Fruit fly (Drosophila melanogaster) whole organism, embryonic: ENCODE data around the gene CG13088.
A peak's percentile ranks its signal among the peaks of the same experiment; 100 is the strongest.

Source experiments
- CG10654 ChIP-seq: fragments of 200-800 bp; sonication (Bioruptor generic); optimal IDR thresholded peaks from 2 replicates; lab custom pipeline; 2016; ENCODE audit warnings: missing biosample characterization, missing genetic modification characterization
- CG14014 ChIP-seq: fragments of 200-800 bp; sonication (Bioruptor generic); IDR thresholded peaks from 2 replicates; pipeline ENCODE4 v1.3.6; 2022; ENCODE audit warnings: missing biosample characterization, missing genetic modification characterization
- CG14050 ChIP-seq: fragments of 200-800 bp; sonication (Bioruptor generic); IDR thresholded peaks from 3 replicates; pipeline ENCODE4 v1.3.6; 2022; ENCODE audit warnings: missing biosample characterization, missing genetic modification characterization
- CG14710 ChIP-seq: fragments of 200-800 bp; sonication (Bioruptor generic); optimal IDR thresholded peaks from 3 replicates; lab custom pipeline; 2019; ENCODE audit warnings: missing biosample characterization, mild to moderate bottlenecking, missing genetic modification characterization, moderate library complexity
- CG1529 ChIP-seq: fragments of 200-800 bp; sonication (Bioruptor generic); optimal IDR thresholded peaks from 3 replicates; lab custom pipeline; 2018; ENCODE audit warnings: missing biosample characterization, missing genetic modification characterization
- CG15696 ChIP-seq: fragments of 200-800 bp; sonication (Bioruptor generic); optimal IDR thresholded peaks from 2 replicates; lab custom pipeline; 2019; ENCODE audit warnings: missing biosample characterization, mild to moderate bottlenecking, missing genetic modification characterization, moderate library complexity
- CG1647 ChIP-seq: fragments of 200-800 bp; sonication (Bioruptor generic); optimal IDR thresholded peaks from 3 replicates; lab custom pipeline; 2016; ENCODE audit warnings: missing biosample characterization, missing genetic modification characterization
- CG17802 ChIP-seq: fragments of 200-800 bp; sonication (Bioruptor generic); optimal IDR thresholded peaks from 2 replicates; lab custom pipeline; 2018; ENCODE audit warnings: missing biosample characterization, mild to moderate bottlenecking, missing genetic modification characterization, moderate library complexity
- CG17912 ChIP-seq: fragments of 200-800 bp; sonication (Bioruptor generic); optimal IDR thresholded peaks from 2 replicates; lab custom pipeline; 2018; ENCODE audit warnings: missing biosample characterization, mild to moderate bottlenecking, missing genetic modification characterization
- CG18599 ChIP-seq: fragments of 200-800 bp; sonication (Bioruptor generic); optimal IDR thresholded peaks from 3 replicates; lab custom pipeline; 2017; ENCODE audit warnings: missing biosample characterization, missing genetic modification characterization, mild to moderate bottlenecking, moderate library complexity, missing genetic modification reagents
- CG2129 ChIP-seq: fragments of 200-800 bp; sonication (Bioruptor generic); IDR thresholded peaks from 2 replicates; pipeline ENCODE4 v1.3.6; 2022; ENCODE audit warnings: missing biosample characterization, missing genetic modification characterization; ENCODE audit not compliant: partially characterized antibody
- CG30431 ChIP-seq: fragments of 200-800 bp; sonication (Bioruptor generic); optimal IDR thresholded peaks from 2 replicates; lab custom pipeline; 2017; ENCODE audit warnings: missing biosample characterization, missing genetic modification characterization
- CG3065 ChIP-seq: fragments of 200-800 bp; sonication (Bioruptor generic); optimal IDR thresholded peaks from 2 replicates; lab custom pipeline; 2016; ENCODE audit warnings: missing biosample characterization, missing genetic modification characterization
- CG33557 ChIP-seq: fragments of 200-800 bp; sonication (Bioruptor generic); optimal IDR thresholded peaks from 2 replicates; lab custom pipeline; 2019; ENCODE audit warnings: missing biosample characterization, mild to moderate bottlenecking, missing genetic modification characterization, moderate library complexity
- CG5180 ChIP-seq: fragments of 200-800 bp; sonication (Bioruptor generic); optimal IDR thresholded peaks from 3 replicates; lab custom pipeline; 2017; ENCODE audit warnings: missing biosample characterization, missing genetic modification characterization, mild to moderate bottlenecking, moderate library complexity, missing genetic modification reagents
- CG6254 ChIP-seq: fragments of 200-800 bp; sonication (Bioruptor generic); optimal IDR thresholded peaks from 3 replicates; lab custom pipeline; 2017; ENCODE audit warnings: mild to moderate bottlenecking, missing biosample characterization, missing genetic modification reagents, missing genetic modification characterization
- CG7357 ChIP-seq: fragments of 200-800 bp; sonication (Bioruptor generic); IDR thresholded peaks from 3 replicates; pipeline ENCODE4 v1.3.6; 2022; ENCODE audit warnings: missing biosample characterization, missing genetic modification characterization
- CG7839 ChIP-seq: fragments of 200-800 bp; sonication (Bioruptor generic); optimal IDR thresholded peaks from 3 replicates; lab custom pipeline; 2018; ENCODE audit warnings: missing biosample characterization, mild to moderate bottlenecking, missing genetic modification characterization, moderate library complexity
- CG9609 ChIP-seq: fragments of 200-800 bp; sonication (Bioruptor generic); optimal IDR thresholded peaks from 3 replicates; lab custom pipeline; 2016; ENCODE audit warnings: missing biosample characterization, missing genetic modification characterization
- CG9797 ChIP-seq: fragments of 200-800 bp; sonication (Bioruptor generic); optimal IDR thresholded peaks from 3 replicates; lab custom pipeline; 2018; ENCODE audit warnings: missing biosample characterization, mild to moderate bottlenecking, missing genetic modification characterization
- CHES-1-like ChIP-seq: fragments of 200-800 bp; sonication (Bioruptor generic); optimal IDR thresholded peaks from 2 replicates; lab custom pipeline; 2016; ENCODE audit warnings: missing biosample characterization, missing genetic modification characterization
- CTCF ChIP-seq: fragments of 200-800 bp; sonication (Bioruptor generic); optimal IDR thresholded peaks from 2 replicates; lab custom pipeline; 2017; ENCODE audit warnings: missing biosample characterization, mild to moderate bottlenecking, missing genetic modification characterization, moderate library complexity
- Gsc ChIP-seq: fragments of 200-800 bp; sonication (Bioruptor generic); IDR thresholded peaks from 2 replicates; pipeline ENCODE4 v1.3.6; 2022; ENCODE audit warnings: missing biosample characterization, missing genetic modification characterization
- Neu2 ChIP-seq: fragments of 200-800 bp; sonication (Bioruptor generic); optimal IDR thresholded peaks from 3 replicates; lab custom pipeline; 2016; ENCODE audit warnings: missing biosample characterization, missing genetic modification characterization, borderline replicate concordance
- Poxn ChIP-seq: fragments of 200-800 bp; sonication (Bioruptor generic); IDR thresholded peaks from 2 replicates; pipeline ENCODE4 v1.3.6; 2022; ENCODE audit warnings: missing biosample characterization, missing genetic modification characterization
- Rx ChIP-seq: fragments of 200-800 bp; sonication (Bioruptor generic); IDR thresholded peaks from 2 replicates; pipeline ENCODE4 v1.3.6; 2022; ENCODE audit warnings: missing biosample characterization, missing genetic modification characterization
- Sry-β ChIP-seq: fragments of 200-800 bp; sonication (Bioruptor generic); optimal IDR thresholded peaks from 2 replicates; lab custom pipeline; 2018; ENCODE audit warnings: missing biosample characterization, mild to moderate bottlenecking, missing genetic modification characterization, moderate library complexity
- Taf1 ChIP-seq: fragments of 200-800 bp; sonication (Bioruptor generic); IDR thresholded peaks from 2 replicates; pipeline ENCODE4 v1.3.6; 2022; ENCODE audit warnings: missing biosample characterization, missing genetic modification characterization
- bbx ChIP-seq: fragments of 200-800 bp; sonication (Bioruptor generic); IDR thresholded peaks from 2 replicates; pipeline ENCODE4 v1.3.6; 2022; ENCODE audit warnings: missing biosample characterization, missing genetic modification characterization; ENCODE audit not compliant: partially characterized antibody
- caup ChIP-seq: fragments of 200-800 bp; sonication (Bioruptor generic); optimal IDR thresholded peaks from 3 replicates; lab custom pipeline; 2017; ENCODE audit warnings: missing biosample characterization, mild to moderate bottlenecking, missing genetic modification characterization, moderate library complexity; ENCODE audit not compliant: severe bottlenecking
- chif ChIP-seq, 2 experiments: fragments of 200-800 bp; sonication (Bioruptor generic); optimal IDR thresholded peaks; 3 replicates each; lab custom pipeline; 2016; ENCODE audit warnings: missing biosample characterization in 2 of 2, missing genetic modification characterization in 2 of 2
- corto ChIP-seq: fragments of 200-800 bp; sonication (Bioruptor generic); optimal IDR thresholded peaks from 2 replicates; lab custom pipeline; 2016; ENCODE audit warnings: missing biosample characterization, mild to moderate bottlenecking, missing genetic modification characterization, moderate library complexity
- crol ChIP-seq: fragments of 200-800 bp; sonication (Bioruptor generic); IDR thresholded peaks from 2 replicates; pipeline ENCODE4 v1.3.6; 2022; ENCODE audit warnings: missing biosample characterization, missing genetic modification characterization
- dati ChIP-seq: fragments of 200-800 bp; sonication (Bioruptor generic); IDR thresholded peaks from 2 replicates; pipeline ENCODE4 v1.3.6; 2022; ENCODE audit warnings: missing biosample characterization, missing genetic modification characterization
- dimm ChIP-seq: fragments of 200-800 bp; sonication (Bioruptor generic); IDR thresholded peaks from 2 replicates; pipeline ENCODE4 v1.3.6; 2022; ENCODE audit warnings: missing biosample characterization, missing genetic modification characterization
- disco-r ChIP-seq: fragments of 200-800 bp; sonication (Bioruptor generic); optimal IDR thresholded peaks from 2 replicates; lab custom pipeline; 2016; ENCODE audit warnings: missing biosample characterization, missing genetic modification characterization
- dm ChIP-seq: fragments of 200-800 bp; sonication (Bioruptor generic); optimal IDR thresholded peaks from 3 replicates; lab custom pipeline; 2016; ENCODE audit warnings: missing biosample characterization, missing genetic modification characterization
- ems ChIP-seq: fragments of 200-800 bp; sonication (Bioruptor generic); optimal IDR thresholded peaks from 3 replicates; lab custom pipeline; 2016; ENCODE audit warnings: missing biosample characterization, missing genetic modification characterization
- en ChIP-seq: fragments of 200-800 bp; sonication (Bioruptor generic); optimal IDR thresholded peaks from 2 replicates; lab custom pipeline; 2016; ENCODE audit warnings: missing biosample characterization, missing genetic modification characterization
- fd96Cb ChIP-seq: fragments of 200-800 bp; sonication (Bioruptor generic); optimal IDR thresholded peaks from 2 replicates; lab custom pipeline; 2018; ENCODE audit warnings: missing biosample characterization, mild to moderate bottlenecking, missing genetic modification characterization, moderate library complexity
- fu2 ChIP-seq: fragments of 200-800 bp; sonication (Bioruptor generic); optimal IDR thresholded peaks from 2 replicates; lab custom pipeline; 2016; ENCODE audit warnings: missing biosample characterization, missing genetic modification characterization
- h ChIP-seq: fragments of >200 bp; optimal IDR thresholded peaks from 2 replicates; lab custom pipeline; 2017
- hb ChIP-seq: fragments of 200-800 bp; sonication (Bioruptor generic); IDR thresholded peaks from 3 replicates; pipeline ENCODE4 v1.3.6; 2022; ENCODE audit warnings: missing biosample characterization, missing genetic modification characterization; ENCODE audit not compliant: partially characterized antibody
- inv ChIP-seq: fragments of 200-800 bp; sonication (Bioruptor generic); IDR thresholded peaks from 2 replicates; pipeline ENCODE4 v1.3.6; 2022; ENCODE audit warnings: missing biosample characterization, missing genetic modification characterization; ENCODE audit not compliant: partially characterized antibody
- luna ChIP-seq: fragments of 200-800 bp; sonication (Bioruptor generic); optimal IDR thresholded peaks from 2 replicates; lab custom pipeline; 2016; ENCODE audit warnings: missing biosample characterization, missing genetic modification characterization
- mam ChIP-seq: fragments of 200-800 bp; sonication (Bioruptor generic); optimal IDR thresholded peaks from 3 replicates; lab custom pipeline; 2016; ENCODE audit warnings: missing biosample characterization, missing genetic modification characterization
- sens-2 ChIP-seq: fragments of 200-800 bp; sonication (Bioruptor generic); IDR thresholded peaks from 2 replicates; pipeline ENCODE4 v1.3.6; 2022; ENCODE audit warnings: missing biosample characterization, missing genetic modification characterization
- tin ChIP-seq: fragments of 200-800 bp; sonication (Bioruptor generic); optimal IDR thresholded peaks from 3 replicates; lab custom pipeline; 2016; ENCODE audit warnings: missing biosample characterization, missing genetic modification characterization
- tx ChIP-seq: fragments of 200-800 bp; sonication (Bioruptor generic); optimal IDR thresholded peaks from 2 replicates; lab custom pipeline; 2016; ENCODE audit warnings: missing biosample characterization, missing genetic modification characterization
- usp ChIP-seq: fragments of >200 bp; optimal IDR thresholded peaks from 2 replicates; lab custom pipeline; 2017; ENCODE audit warnings: missing biosample characterization, missing genetic modification characterization
- wek ChIP-seq: fragments of 200-800 bp; sonication (Bioruptor generic); optimal IDR thresholded peaks from 3 replicates; lab custom pipeline; 2018; ENCODE audit warnings: missing biosample characterization, mild to moderate bottlenecking, missing genetic modification characterization, moderate library complexity
- zf30C ChIP-seq: fragments of 200-800 bp; sonication (Bioruptor generic); optimal IDR thresholded peaks from 3 replicates; lab custom pipeline; 2018; ENCODE audit warnings: missing biosample characterization, mild to moderate bottlenecking, missing genetic modification characterization

The CG13088 gene

DNA sequence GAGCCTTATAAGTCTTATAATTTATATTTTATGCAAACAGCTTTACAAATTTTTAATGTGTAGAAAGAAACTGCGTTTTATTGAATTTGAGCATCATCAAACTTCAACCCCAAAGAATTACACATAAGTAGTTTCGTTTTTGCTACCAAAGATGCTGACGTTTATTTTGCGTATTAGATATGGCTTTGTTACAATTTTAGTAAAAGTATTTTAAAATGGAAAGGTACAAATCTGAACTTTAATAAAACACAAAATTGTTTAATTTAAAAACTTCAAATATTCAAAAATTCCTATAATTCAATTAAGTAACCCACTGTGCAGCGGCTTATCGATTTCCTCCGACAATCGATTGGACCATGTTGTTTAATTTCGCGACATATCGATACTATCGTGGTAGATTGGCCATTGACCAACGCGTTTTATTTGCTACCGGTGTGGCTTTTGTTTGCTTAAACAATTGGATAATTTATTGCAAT lies 24.6 kb upstream of the CG13088 start, which contains the start of gene prg (continued):
- TF ChIP-seq CG9797 (GFP tag; lab: Kevin White, UChicago) (no peak), Neu2 (GFP tag; lab: Kevin White, UChicago) (no peak), hb (GFP tag; lab: Robert Waterston, UW) (peak; percentile 95), CTCF (no peak), CG3065 (GFP tag; lab: Kevin White, UChicago) (no peak), dimm (GFP tag; lab: Robert Waterston, UW) (no peak), corto (no peak), en (GFP tag; lab: Kevin White, UChicago) (peak; percentile 22), sens-2 (no peak), CG6254 (GFP tag; lab: Kevin White, UChicago) (no peak), inv (GFP tag; lab: Robert Waterston, UW) (peak; percentile 90), bbx (GFP tag; lab: Robert Waterston, UW) (peak; percentile 98), CG2129 (GFP tag; lab: Robert Waterston, UW) (peak; percentile 88), CG33557 (GFP tag; lab: Kevin White, UChicago) (no peak), CG1529 (GFP tag; lab: Kevin White, UChicago) (peak; percentile 37), luna (peak; percentile 49), CG15696 (tag; lab: Kevin White, UChicago) (peak; percentile 43), h (lab: Kevin White, UChicago) (no peak), tx (GFP tag; lab: Kevin White, UChicago) (peak; percentile 35), crol (GFP tag; lab: Robert Waterston, UW) (no peak), CG30431 (GFP tag; lab: Kevin White, UChicago) (no peak), CG5180 (peak; percentile 57), CG7839 (tag; lab: Kevin White, UChicago) (peak; percentile 79), CG17802 (no peak), Rx (GFP tag; lab: Robert Waterston, UW) (no peak), CG17912 (GFP tag; lab: Kevin White, UChicago) (no peak), CG1647 (peak; percentile 31), wek (no peak), dm (GFP tag; lab: Kevin White, UChicago) (peak; percentile 81), CG10654 (GFP tag; lab: Kevin White, UChicago) (peak; percentile 36), tin (GFP tag; lab: Kevin White, UChicago) (peak; percentile 60), CG14710 (tag; lab: Kevin White, UChicago) (peak; percentile 69), fu2 (GFP tag; lab: Kevin White, UChicago) (peak; percentile 79), Taf1 (peak; percentile 52), CG7357 (GFP tag; lab: Robert Waterston, UW) (no peak), disco-r (no peak), chif (GFP tag; optimal IDR thresholded peaks at IDR 0.05; lab: Kevin White, UChicago) (peak; percentile 15 to 51), caup (GFP tag; lab: Kevin White, UChicago) (peak; percentile 21), CG14014 (GFP tag; lab: Robert Waterston, UW) (peak; percentile 69), dati (GFP tag; lab: Robert Waterston, UW) (no peak), usp (GFP tag; lab: Kevin White, UChicago) (no peak), mam (GFP tag; lab: Kevin White, UChicago) (peak; percentile 79), Gsc (GFP tag; lab: Robert Waterston, UW) (no peak), zf30C (GFP tag; lab: Kevin White, UChicago) (no peak), CHES-1-like (GFP tag; lab: Kevin White, UChicago) (peak; percentile 54), CG14050 (GFP tag; lab: Robert Waterston, UW) (peak; percentile 33; the same call in 1 of the 3 replicates), Sry-β (GFP tag; lab: Kevin White, UChicago) (no peak), CG9609 (GFP tag; lab: Kevin White, UChicago) (peak; percentile 9), CG18599 (GFP tag; lab: Kevin White, UChicago) (peak; percentile 30), Poxn (no peak), ems (GFP tag; lab: Kevin White, UChicago) (peak; percentile 78), fd96Cb (peak; percentile 48)
